Fruit fly (Drosophila melanogaster) whole organism, embryonic: Measurements from ENCODE around the gene CG44261.
A peak's percentile ranks its signal among the peaks of the same experiment; 100 is the strongest.

ENCODE experiments used
- Abd-B ChIP-seq: fragments of 200-800 bp; sonication (Bioruptor generic); optimal IDR thresholded peaks from 2 replicates; lab custom pipeline; 2018; ENCODE audit warnings: missing biosample characterization, mild to moderate bottlenecking, missing genetic modification characterization, moderate library complexity
- Adf1 ChIP-seq: fragments of 200-800 bp; sonication (Bioruptor generic); IDR thresholded peaks from 2 replicates; pipeline ENCODE4 v1.3.6; 2022; ENCODE audit warnings: missing biosample characterization, missing genetic modification characterization
- Blimp-1 ChIP-seq: fragments of 200-800 bp; sonication (Bioruptor generic); optimal IDR thresholded peaks from 3 replicates; lab custom pipeline; 2018; ENCODE audit warnings: missing biosample characterization, missing genetic modification characterization, mild to moderate bottlenecking, moderate library complexity, missing genetic modification reagents
- BtbVII ChIP-seq: fragments of 200-800 bp; sonication (Bioruptor generic); optimal IDR thresholded peaks from 3 replicates; lab custom pipeline; 2017; ENCODE audit warnings: missing biosample characterization, mild to moderate bottlenecking, missing genetic modification characterization
- CG10147 ChIP-seq: fragments of 200-800 bp; sonication (Bioruptor generic); optimal IDR thresholded peaks from 2 replicates; lab custom pipeline; 2019; ENCODE audit warnings: missing biosample characterization, mild to moderate bottlenecking, missing genetic modification characterization, moderate library complexity
- CG11504 ChIP-seq: fragments of 200-800 bp; sonication (Bioruptor generic); optimal IDR thresholded peaks from 3 replicates; lab custom pipeline; 2019; ENCODE audit warnings: missing biosample characterization, mild to moderate bottlenecking, missing genetic modification characterization, moderate library complexity
- CG11695 ChIP-seq: fragments of 200-800 bp; sonication (Bioruptor generic); IDR thresholded peaks from 3 replicates; pipeline ENCODE4 v1.3.6; 2022; ENCODE audit warnings: missing biosample characterization, missing genetic modification characterization
- CG11723 ChIP-seq: fragments of 200-800 bp; sonication (Bioruptor generic); optimal IDR thresholded peaks from 2 replicates; lab custom pipeline; 2017; ENCODE audit warnings: missing biosample characterization, mild to moderate bottlenecking, missing genetic modification characterization
- CG13894 ChIP-seq: fragments of 200-800 bp; sonication (Bioruptor generic); optimal IDR thresholded peaks from 3 replicates; lab custom pipeline; 2018; ENCODE audit warnings: missing biosample characterization, mild to moderate bottlenecking, missing genetic modification characterization, moderate library complexity
- CG14014 ChIP-seq: fragments of 200-800 bp; sonication (Bioruptor generic); IDR thresholded peaks from 2 replicates; pipeline ENCODE4 v1.3.6; 2022; ENCODE audit warnings: missing biosample characterization, missing genetic modification characterization
- CG15514 ChIP-seq: fragments of 200-800 bp; sonication (Bioruptor generic); optimal IDR thresholded peaks from 3 replicates; lab custom pipeline; 2017; ENCODE audit warnings: missing biosample characterization, missing genetic modification characterization, mild to moderate bottlenecking, moderate library complexity, missing genetic modification reagents
- CG16779 ChIP-seq: fragments of 200-800 bp; sonication (Bioruptor generic); IDR thresholded peaks from 2 replicates; pipeline ENCODE4 v1.3.6; 2022; ENCODE audit warnings: missing biosample characterization, missing genetic modification characterization
- CG16863 ChIP-seq: fragments of 200-800 bp; sonication (Bioruptor generic); optimal IDR thresholded peaks from 3 replicates; lab custom pipeline; 2016; ENCODE audit warnings: missing biosample characterization, missing genetic modification characterization
- CG17829 ChIP-seq: fragments of 200-800 bp; optimal IDR thresholded peaks from 2 replicates; lab custom pipeline; 2019; ENCODE audit warnings: missing biosample characterization, mild to moderate bottlenecking, missing genetic modification characterization, moderate library complexity
- CG17912 ChIP-seq: fragments of 200-800 bp; sonication (Bioruptor generic); optimal IDR thresholded peaks from 2 replicates; lab custom pipeline; 2018; ENCODE audit warnings: missing biosample characterization, mild to moderate bottlenecking, missing genetic modification characterization
- CG32767 ChIP-seq: fragments of 200-800 bp; sonication (Bioruptor generic); IDR thresholded peaks from 2 replicates; pipeline ENCODE4 v1.3.6; 2022; ENCODE audit warnings: missing biosample characterization, missing genetic modification characterization
- CG4617 ChIP-seq: fragments of 200-800 bp; sonication (Bioruptor generic); optimal IDR thresholded peaks from 3 replicates; lab custom pipeline; 2016; ENCODE audit warnings: missing biosample characterization, missing genetic modification characterization, borderline replicate concordance
- CG7556 ChIP-seq: fragments of 200-800 bp; sonication (Bioruptor generic); optimal IDR thresholded peaks from 2 replicates; lab custom pipeline; 2017; ENCODE audit warnings: missing biosample characterization, mild to moderate bottlenecking, missing genetic modification characterization
- CG7839 ChIP-seq: fragments of 200-800 bp; sonication (Bioruptor generic); optimal IDR thresholded peaks from 3 replicates; lab custom pipeline; 2018; ENCODE audit warnings: missing biosample characterization, mild to moderate bottlenecking, missing genetic modification characterization, moderate library complexity
- Camta ChIP-seq: fragments of 200-800 bp; sonication (Bioruptor generic); optimal IDR thresholded peaks from 2 replicates; lab custom pipeline; 2016; ENCODE audit warnings: missing biosample characterization, missing genetic modification characterization
- CkIIα-i1 ChIP-seq: fragments of 200-800 bp; sonication (Bioruptor generic); IDR thresholded peaks from 2 replicates; pipeline ENCODE4 v1.3.6; 2022; ENCODE audit warnings: missing biosample characterization, missing genetic modification characterization
- Dll ChIP-seq: fragments of 200-800 bp; sonication (Bioruptor generic); IDR thresholded peaks from 4 replicates; pipeline ENCODE4 v1.3.6; 2022; ENCODE audit warnings: missing biosample characterization, missing genetic modification characterization; ENCODE audit not compliant: partially characterized antibody
- Doc3 ChIP-seq: fragments of 200-800 bp; sonication (Bioruptor generic); IDR thresholded peaks from 3 replicates; pipeline ENCODE4 v1.3.6; 2022; ENCODE audit warnings: missing biosample characterization, missing genetic modification characterization; ENCODE audit not compliant: partially characterized antibody
- Dref ChIP-seq: fragments of 200-800 bp; sonication (Bioruptor generic); IDR thresholded peaks from 2 replicates; pipeline ENCODE4 v1.3.6; 2022; ENCODE audit warnings: missing biosample characterization, missing genetic modification characterization
- Fer1 ChIP-seq: fragments of 200-800 bp; sonication (Bioruptor generic); optimal IDR thresholded peaks from 2 replicates; lab custom pipeline; 2017; ENCODE audit warnings: missing biosample characterization, mild to moderate bottlenecking, missing genetic modification characterization
- Fer2 ChIP-seq: fragments of 200-800 bp; sonication (Bioruptor generic); optimal IDR thresholded peaks from 2 replicates; lab custom pipeline; 2018; ENCODE audit warnings: missing biosample characterization, mild to moderate bottlenecking, missing genetic modification characterization, moderate library complexity
- HLH4C ChIP-seq: fragments of 200-800 bp; sonication (Bioruptor generic); IDR thresholded peaks from 3 replicates; pipeline ENCODE4 v1.3.6; 2022; ENCODE audit warnings: missing biosample characterization, missing genetic modification characterization; ENCODE audit not compliant: partially characterized antibody
- Neu2 ChIP-seq: fragments of 200-800 bp; sonication (Bioruptor generic); optimal IDR thresholded peaks from 3 replicates; lab custom pipeline; 2016; ENCODE audit warnings: missing biosample characterization, missing genetic modification characterization, borderline replicate concordance
- Optix ChIP-seq: fragments of 200-800 bp; sonication (Bioruptor generic); IDR thresholded peaks from 3 replicates; pipeline ENCODE4 v1.3.6; 2022; ENCODE audit warnings: missing biosample characterization, missing genetic modification characterization
- Taf1 ChIP-seq: fragments of 200-800 bp; sonication (Bioruptor generic); IDR thresholded peaks from 2 replicates; pipeline ENCODE4 v1.3.6; 2022; ENCODE audit warnings: missing biosample characterization, missing genetic modification characterization
- Xrp1 ChIP-seq: fragments of 200-800 bp; sonication (Bioruptor generic); IDR thresholded peaks from 2 replicates; pipeline ENCODE4 v1.3.6; 2022; ENCODE audit warnings: missing biosample characterization, missing genetic modification characterization
- YL-1 ChIP-seq: fragments of 200-800 bp; sonication (Bioruptor generic); optimal IDR thresholded peaks from 3 replicates; lab custom pipeline; 2017; ENCODE audit warnings: missing biosample characterization, mild to moderate bottlenecking, missing genetic modification characterization
- al ChIP-seq: fragments of 200-800 bp; sonication (Bioruptor generic); IDR thresholded peaks from 2 replicates; pipeline ENCODE4 v1.3.6; 2022; ENCODE audit warnings: missing biosample characterization, missing genetic modification characterization
- bigmax ChIP-seq: fragments of 200-800 bp; sonication (Bioruptor generic); optimal IDR thresholded peaks from 2 replicates; lab custom pipeline; 2018; ENCODE audit warnings: missing biosample characterization, mild to moderate bottlenecking, missing genetic modification characterization
- bsh ChIP-seq, 2 experiments: fragments of 200-800 bp; sonication (Bioruptor generic); optimal IDR thresholded peaks; 2 replicates each; lab custom pipeline; 2017 to 2018; ENCODE audit warnings: mild to moderate bottlenecking in 2 of 2, missing biosample characterization in 2 of 2, missing genetic modification characterization in 2 of 2, moderate library complexity in 1 of 2
- dati ChIP-seq: fragments of 200-800 bp; sonication (Bioruptor generic); IDR thresholded peaks from 2 replicates; pipeline ENCODE4 v1.3.6; 2022; ENCODE audit warnings: missing biosample characterization, missing genetic modification characterization
- esg ChIP-seq: fragments of 200-800 bp; sonication (Bioruptor generic); conservative IDR thresholded peaks from 2 replicates; pipeline ENCODE4 v1.3.6; 2022; ENCODE audit warnings: missing biosample characterization, missing genetic modification characterization
- fu2 ChIP-seq: fragments of 200-800 bp; sonication (Bioruptor generic); optimal IDR thresholded peaks from 2 replicates; lab custom pipeline; 2016; ENCODE audit warnings: missing biosample characterization, missing genetic modification characterization
- gce ChIP-seq: fragments of 200-800 bp; sonication (Bioruptor generic); IDR thresholded peaks from 3 replicates; pipeline ENCODE4 v1.3.6; 2022; ENCODE audit warnings: missing biosample characterization, missing genetic modification characterization
- h ChIP-seq: fragments of >200 bp; optimal IDR thresholded peaks from 2 replicates; lab custom pipeline; 2017
- klu ChIP-seq: fragments of 200-800 bp; sonication (Bioruptor generic); IDR thresholded peaks from 2 replicates; pipeline ENCODE4 v1.3.6; 2022; ENCODE audit warnings: missing biosample characterization, missing genetic modification characterization
- peb ChIP-seq: fragments of 200-800 bp; sonication (Bioruptor generic); IDR thresholded peaks from 2 replicates; pipeline ENCODE4 v1.3.6; 2022; ENCODE audit warnings: missing biosample characterization, missing genetic modification characterization
- repo ChIP-seq: fragments of 200-800 bp; sonication (Bioruptor generic); optimal IDR thresholded peaks from 2 replicates; lab custom pipeline; 2016; ENCODE audit warnings: missing biosample characterization, missing genetic modification characterization
- ro ChIP-seq: fragments of 200-800 bp; sonication (Bioruptor generic); IDR thresholded peaks from 2 replicates; pipeline ENCODE4 v1.3.6; 2022; ENCODE audit warnings: missing biosample characterization, missing genetic modification characterization
- so ChIP-seq: fragments of 200-800 bp; sonication (Bioruptor generic); IDR thresholded peaks from 3 replicates; pipeline ENCODE4 v1.3.6; 2022; ENCODE audit warnings: missing biosample characterization, missing genetic modification characterization
- trh ChIP-seq: fragments of 200-800 bp; sonication (Bioruptor generic); optimal IDR thresholded peaks from 2 replicates; lab custom pipeline; 2016; ENCODE audit warnings: missing biosample characterization, missing genetic modification characterization
- unpg ChIP-seq: fragments of 200-800 bp; sonication (Bioruptor generic); optimal IDR thresholded peaks from 3 replicates; lab custom pipeline; 2018; ENCODE audit warnings: missing biosample characterization, mild to moderate bottlenecking, missing genetic modification characterization, moderate library complexity
- yki ChIP-seq: fragments of >200 bp; optimal IDR thresholded peaks from 3 replicates; lab custom pipeline; 2018
- zen2 ChIP-seq: fragments of 200-800 bp; sonication (Bioruptor generic); IDR thresholded peaks from 3 replicates; pipeline ENCODE4 v1.3.6; 2022; ENCODE audit warnings: missing biosample characterization, missing genetic modification characterization; ENCODE audit not compliant: partially characterized antibody

CG44261 gene

DNA sequence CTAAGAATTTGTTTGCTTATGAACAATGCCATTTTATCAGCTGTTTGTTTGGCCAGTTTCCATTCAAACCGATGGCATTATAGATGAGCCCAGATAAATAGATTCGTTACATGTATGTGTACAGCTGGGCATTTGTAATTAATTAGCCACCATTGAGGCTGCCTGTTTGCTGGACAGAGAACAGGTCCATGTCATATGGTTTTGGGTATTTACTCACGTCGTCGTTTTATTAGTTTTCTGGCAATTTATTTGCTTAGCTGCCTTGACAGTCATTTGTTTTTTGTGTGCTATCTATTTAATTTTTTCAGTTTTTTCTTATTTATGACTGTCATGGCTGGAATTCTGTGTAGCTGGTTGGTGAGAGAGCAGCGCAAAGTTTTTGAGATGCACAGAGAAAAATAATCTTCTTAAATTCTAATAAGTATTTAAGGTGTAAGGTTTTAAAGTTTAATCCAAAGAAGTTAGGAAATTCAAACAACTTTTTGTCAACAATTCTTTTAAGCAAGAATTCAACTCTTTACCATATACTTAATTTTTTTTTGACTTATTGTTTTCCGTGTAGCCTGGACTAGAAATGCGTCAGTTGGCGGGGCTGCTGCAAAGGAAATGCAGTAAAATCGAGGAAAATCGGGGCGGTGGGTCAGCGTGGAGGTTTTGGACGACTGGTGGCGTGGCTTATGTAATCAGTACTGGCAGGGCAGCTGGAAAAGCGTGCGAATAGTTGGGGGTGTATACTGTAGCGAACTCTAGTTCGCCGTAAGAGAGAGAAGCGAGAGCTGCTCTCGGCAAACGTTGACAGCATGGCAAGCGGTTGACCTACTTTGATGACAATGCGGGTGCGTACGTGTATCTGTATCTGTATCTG is 26.8 kb upstream of the CG44261 start (continued):
- TF ChIP-seq klu (peak; percentile 75), zen2 (GFP tag; lab: Robert Waterston, UW) (no peak), ro (GFP tag; lab: Robert Waterston, UW) (0 out of 2 replicates have a peak, but pooled peaks have one; percentile 26), CG16863 (GFP tag; lab: Kevin White, UChicago) (peak; percentile 82), yki (no peak), CG17912 (GFP tag; lab: Kevin White, UChicago) (peak; percentile 9), Fer1 (GFP tag; lab: Kevin White, UChicago) (peak; percentile 86), CG15514 (peak; percentile 80), Adf1 (GFP tag; lab: Robert Waterston, UW) (peak; percentile 60), Camta (GFP tag; lab: Kevin White, UChicago) (peak; percentile 79), CG14014 (peak; percentile 91), Blimp-1 (GFP tag; lab: Kevin White, UChicago) (peak; percentile 85), bigmax (GFP tag; lab: Kevin White, UChicago) (no peak), Doc3 (GFP tag; lab: Robert Waterston, UW) (no peak), Fer2 (tag; lab: Kevin White, UChicago) (peak; percentile 80), CG11695 (GFP tag; lab: Robert Waterston, UW) (peak; percentile 88), CG11723 (GFP tag; lab: Kevin White, UChicago) (peak; percentile 75), gce (GFP tag; lab: Robert Waterston, UW) (peak; percentile 85), Dll (GFP tag; lab: Robert Waterston, UW) (no peak), trh (GFP tag; lab: Kevin White, UChicago) (peak; percentile 72), esg (GFP tag; lab: Robert Waterston, UW) (peak; percentile 83), CkIIα-i1 (GFP tag; lab: Robert Waterston, UW) (peak; percentile 72), Taf1 (peak; percentile 65; the same call in 1 of the 2 replicates), al (peak; percentile 89), peb (GFP tag; lab: Robert Waterston, UW) (peak; percentile 69), Neu2 (GFP tag; lab: Kevin White, UChicago) (no peak), Dref (GFP tag; lab: Robert Waterston, UW) (no peak), dati (peak; percentile 71; the same call in 1 of the 2 replicates), fu2 (GFP tag; lab: Kevin White, UChicago) (peak; percentile 74), CG13894 (tag; lab: Kevin White, UChicago) (peak; percentile 69), CG17829 (tag; lab: Kevin White, UChicago) (peak; percentile 83), BtbVII (GFP tag; lab: Kevin White, UChicago) (peak; percentile 76), CG16779 (GFP tag; lab: Robert Waterston, UW) (peak; percentile 93), CG32767 (GFP tag; lab: Robert Waterston, UW) (peak; percentile 85; the same call in 1 of the 2 replicates), CG4617 (GFP tag; lab: Kevin White, UChicago) (peak; percentile 48), Xrp1 (GFP tag; lab: Robert Waterston, UW) (peak; percentile 87), HLH4C (no peak), h (lab: Kevin White, UChicago) (no peak), YL-1 (no peak), so (peak; percentile 89), CG10147 (GFP tag; lab: Kevin White, UChicago) (peak; percentile 82), bsh (GFP tag; optimal IDR thresholded peaks at IDR 0.05; lab: Kevin White, UChicago) (peak in 1 of 2 experiments; percentile 89), CG7556 (peak; percentile 90), Optix (GFP tag; lab: Robert Waterston, UW) (peak; percentile 58; the same call in 2 of the 3 replicates), CG11504 (peak; percentile 91), repo (GFP tag; lab: Kevin White, UChicago) (peak; percentile 50), CG7839 (tag; lab: Kevin White, UChicago) (peak; percentile 84), Abd-B (GFP tag; lab: Kevin White, UChicago) (peak; percentile 77), unpg (GFP tag; lab: Kevin White, UChicago) (peak; percentile 91)
